Fruit fly (Drosophila melanogaster): Measurements from ENCODE around the gene CG7362.

CG7362 gene

DNA sequence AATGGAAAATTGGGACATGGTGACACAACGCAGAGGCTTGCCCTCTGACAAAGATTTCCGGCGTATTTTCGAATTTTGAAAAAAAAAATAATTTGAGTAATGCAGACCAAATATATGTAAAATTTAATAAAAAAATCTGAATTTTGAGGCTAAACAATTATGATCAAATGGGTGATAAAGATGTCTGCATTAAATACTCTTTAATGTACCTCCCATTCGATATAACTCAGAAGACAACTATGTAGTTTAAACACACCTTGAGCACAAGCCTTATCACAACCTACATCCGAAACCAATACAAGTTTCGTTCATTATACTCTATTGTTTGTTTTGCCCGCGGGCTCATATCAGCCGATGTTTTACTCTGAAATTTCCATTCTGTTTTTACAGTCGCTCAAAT lies at the start of gene CG7362:
Gene CG7362, minus strand, starts transcription at position 101 of the 400 bp plus-strand sequence.
- TF ChIP-seq CG32264 (GFP tag; optimal IDR thresholded peaks at IDR 0.05) (no peak), Hnf4 (GFP tag; optimal IDR thresholded peaks at IDR 0.05) (no peak), Dif (GFP tag; optimal IDR thresholded peaks at IDR 0.05; ENCODE audit: partially characterized antibody) (no peak), OdsH (GFP tag; optimal IDR thresholded peaks at IDR 0.05) (no peak), dl (GFP tag; optimal IDR thresholded peaks at IDR 0.05; ENCODE audit: insufficient read depth in 1 of 2, partially characterized antibody in 2 of 2) (no peak), foxo (GFP tag; optimal IDR thresholded peaks at IDR 0.05) (no peak)

DNA sequence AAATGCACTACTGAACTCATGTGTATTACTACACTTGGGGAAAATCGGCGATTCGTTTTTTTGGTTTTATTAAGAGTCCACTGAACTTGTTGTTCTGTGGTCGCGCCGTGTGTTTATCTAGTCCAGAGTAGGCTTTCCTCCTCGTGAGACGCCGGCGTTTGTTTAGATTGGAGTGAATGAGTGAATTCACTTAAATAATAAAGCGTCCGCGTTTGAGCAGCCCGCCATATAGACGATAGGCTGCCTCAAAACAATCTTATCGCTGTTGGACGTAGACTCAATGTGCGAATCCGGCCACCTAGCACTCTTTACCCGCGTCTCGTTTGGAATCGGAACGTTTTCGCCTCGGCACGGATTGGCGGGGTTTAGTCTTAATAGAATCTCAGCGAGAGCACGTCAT lies 47.1 kb upstream of the CG7362 start, which contains the start of gene CG14857:
Gene CG14857, plus strand, starts transcription at position 367 of the 400 bp plus-strand sequence.
- TF ChIP-seq br (GFP tag; optimal IDR thresholded peaks at IDR 0.05) (no peak), Jra (GFP tag; optimal IDR thresholded peaks at IDR 0.05) (no peak), GATAd (GFP tag; optimal IDR thresholded peaks at IDR 0.05) (no peak), N (GFP tag; optimal IDR thresholded peaks at IDR 0.05) (no peak), Vsx2 (GFP tag; optimal IDR thresholded peaks at IDR 0.05; ENCODE audit: partially characterized antibody) (no peak), Dfd (GFP tag; optimal IDR thresholded peaks at IDR 0.05) (no peak), Hr83 (GFP tag; optimal IDR thresholded peaks at IDR 0.05; ENCODE audit: poor library complexity, severe bottlenecking) (no peak), ey (GFP tag; optimal IDR thresholded peaks at IDR 0.05) (no peak), brk (GFP tag; optimal IDR thresholded peaks at IDR 0.05) (no peak), Abd-B (GFP tag; optimal IDR thresholded peaks at IDR 0.05) (no peak), lola (GFP tag; optimal IDR thresholded peaks at IDR 0.05) (no peak), foxo (GFP tag; optimal IDR thresholded peaks at IDR 0.05) (no peak), CG32264 (GFP tag; optimal IDR thresholded peaks at IDR 0.05) (no peak), Hr78 (GFP tag; optimal IDR thresholded peaks at IDR 0.05) (no peak), jim (GFP tag; optimal IDR thresholded peaks at IDR 0.05) (no peak), CrebA (GFP tag; optimal IDR thresholded peaks at IDR 0.05; ENCODE audit: borderline replicate concordance) (no peak), woc (GFP tag; optimal IDR thresholded peaks at IDR 0.05) (no peak), Rel (GFP tag; optimal IDR thresholded peaks at IDR 0.05) (no peak), Rel (tag; optimal IDR thresholded peaks at IDR 0.05) (no peak), dl (GFP tag; optimal IDR thresholded peaks at IDR 0.05; ENCODE audit: insufficient read depth in 1 of 2, partially characterized antibody in 2 of 2) (no peak)

DNA sequence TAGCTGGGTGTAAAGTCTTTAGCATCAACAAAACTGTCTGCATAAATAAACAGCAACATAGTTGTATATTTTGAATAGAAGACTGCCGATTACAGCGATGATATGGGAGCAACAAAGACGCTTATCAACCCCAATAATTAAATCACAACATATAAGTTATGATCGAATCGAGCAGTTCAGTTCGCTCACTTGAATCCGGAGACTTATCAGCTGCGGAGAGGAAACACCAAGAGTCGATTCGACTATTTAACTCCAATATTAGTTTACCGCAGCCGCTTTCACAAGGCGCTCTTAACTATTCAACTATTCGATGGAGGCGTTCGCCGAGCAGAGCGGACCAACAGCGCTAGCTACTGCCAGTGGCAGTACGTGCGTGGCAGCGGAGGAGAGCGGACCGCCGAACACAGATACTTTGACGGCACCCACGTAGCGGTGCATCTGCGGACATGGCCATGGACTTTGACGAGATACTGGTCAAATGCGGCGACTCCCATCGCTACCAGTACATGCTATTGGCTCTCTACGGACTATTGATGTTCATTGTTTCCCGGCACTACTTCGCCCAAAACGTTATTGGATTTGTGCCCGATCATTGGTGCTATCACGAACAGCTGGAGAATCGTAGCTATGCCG lies 44.5 kb upstream of the CG7362 start, which contains the start of gene CG14856:
Gene CG14856, plus strand, starts transcription at position 361 of the 633 bp plus-strand sequence.
- no peak for TF ChIP-seq Myc (optimal IDR thresholded peaks at IDR 0.05)
- TF ChIP-seq Dif (GFP tag; optimal IDR thresholded peaks at IDR 0.05; ENCODE audit: partially characterized antibody) = no peak
- no peak for TF ChIP-seq Rel (GFP tag; optimal IDR thresholded peaks at IDR 0.05)
- no peak for TF ChIP-seq Rel (tag; optimal IDR thresholded peaks at IDR 0.05)
- TF ChIP-seq lola (GFP tag; optimal IDR thresholded peaks at IDR 0.05) = no peak
- TF ChIP-seq Hr78 (GFP tag; optimal IDR thresholded peaks at IDR 0.05) = no peak
- TF ChIP-seq ey (GFP tag; optimal IDR thresholded peaks at IDR 0.05) = no peak
- TF ChIP-seq CG9705 (GFP tag; optimal IDR thresholded peaks at IDR 0.05) = no peak
- no peak for TF ChIP-seq br (GFP tag; optimal IDR thresholded peaks at IDR 0.05)
- TF ChIP-seq rgr (GFP tag; optimal IDR thresholded peaks at IDR 0.05) = no peak
- TF ChIP-seq psq (GFP tag; optimal IDR thresholded peaks at IDR 0.05) = no peak
- TF ChIP-seq fru (GFP tag; optimal IDR thresholded peaks at IDR 0.05) = no peak
- TF ChIP-seq dl (GFP tag; optimal IDR thresholded peaks at IDR 0.05; ENCODE audit: insufficient read depth in 1 of 2, partially characterized antibody in 2 of 2) = no peak
- TF ChIP-seq jim (GFP tag; optimal IDR thresholded peaks at IDR 0.05) = no peak
- no peak for TF ChIP-seq Hr83 (GFP tag; optimal IDR thresholded peaks at IDR 0.05; ENCODE audit: poor library complexity, severe bottlenecking)
- TF ChIP-seq woc (GFP tag; optimal IDR thresholded peaks at IDR 0.05) = no peak
- TF ChIP-seq Hnf4 (GFP tag; optimal IDR thresholded peaks at IDR 0.05) = no peak
- TF ChIP-seq usp (GFP tag; optimal IDR thresholded peaks at IDR 0.05) = no peak
- TF ChIP-seq foxo (GFP tag; optimal IDR thresholded peaks at IDR 0.05) = no peak
- TF ChIP-seq Sp1 (GFP tag; optimal IDR thresholded peaks at IDR 0.05) = no peak

DNA sequence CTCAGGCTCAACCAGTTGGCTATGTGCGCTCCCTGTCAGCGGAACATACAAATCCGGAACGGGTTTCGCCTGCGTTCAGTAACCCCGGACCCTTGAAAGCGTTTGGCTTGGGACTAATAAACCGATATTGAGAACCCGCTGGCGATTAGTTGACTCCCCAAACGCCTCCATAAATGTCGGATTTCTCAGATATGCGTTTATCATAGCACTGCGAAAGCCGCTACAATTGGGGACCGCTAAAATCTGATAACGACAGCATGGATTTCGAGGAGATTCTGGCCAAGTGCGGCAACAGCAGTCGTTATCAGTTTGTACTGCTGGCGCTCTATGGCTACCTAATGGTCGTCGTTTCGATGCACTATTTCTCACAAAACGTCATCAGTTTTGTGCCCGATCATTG lies 42.0 kb upstream of the CG7362 start, which contains the start of gene CG14855:
Gene CG14855, plus strand, starts transcription at position 12 of the 400 bp plus-strand sequence.
- TF ChIP-seq Abd-B (GFP tag; optimal IDR thresholded peaks at IDR 0.05) = no peak
- no peak for TF ChIP-seq Hr83 (GFP tag; optimal IDR thresholded peaks at IDR 0.05; ENCODE audit: poor library complexity, severe bottlenecking)
- no peak for TF ChIP-seq pan (optimal IDR thresholded peaks at IDR 0.05)
- TF ChIP-seq dsf (GFP tag; optimal IDR thresholded peaks at IDR 0.05; ENCODE audit: borderline replicate concordance) = no peak
- TF ChIP-seq Vsx2 (GFP tag; optimal IDR thresholded peaks at IDR 0.05; ENCODE audit: partially characterized antibody) = peak; percentile 1
- no peak for TF ChIP-seq OdsH (GFP tag; optimal IDR thresholded peaks at IDR 0.05)

Data from whole organism, wandering third instar larva.